Worm (Caenorhabditis elegans) whole organism, late embryonic: ENCODE results near the gene cTel55X.1.

Experiments
- C08G9.2 ChIP-seq: sonication (generic microtip); optimal IDR thresholded peaks from 2 replicates; lab custom pipeline; 2016; ENCODE audit warnings: mild to moderate bottlenecking, missing genetic modification characterization, moderate library complexity, missing compliant biosample characterization
- che-1 ChIP-seq: sonication (generic microtip); optimal IDR thresholded peaks from 2 replicates; lab custom pipeline; 2016; ENCODE audit warnings: mild to moderate bottlenecking, missing genetic modification characterization, missing compliant biosample characterization
- gmeb-2 ChIP-seq: sonication (generic microtip); optimal IDR thresholded peaks from 2 replicates; lab custom pipeline; 2016; ENCODE audit warnings: missing genetic modification characterization, inconsistent platforms, missing compliant biosample characterization
- hlh-15 ChIP-seq: sonication (generic microtip); optimal IDR thresholded peaks from 2 replicates; lab custom pipeline; 2016; ENCODE audit warnings: missing genetic modification characterization, missing compliant biosample characterization
- hlh-8 ChIP-seq: sonication (generic microtip); optimal IDR thresholded peaks from 2 replicates; lab custom pipeline; 2016; ENCODE audit warnings: missing genotype, missing genetic modification characterization, missing compliant biosample characterization
- nfya-1 ChIP-seq: sonication (generic microtip); optimal IDR thresholded peaks from 2 replicates; lab custom pipeline; 2017; ENCODE audit warnings: missing genetic modification characterization, mild to moderate bottlenecking, missing compliant biosample characterization, antibody characterized with exemption, moderate library complexity
- nhr-11 ChIP-seq: fragments of 150-350 bp; optimal IDR thresholded peaks from 2 replicates; lab custom pipeline; 2014; ENCODE audit warnings: missing biosample characterization, missing genetic modification characterization
- pros-1 ChIP-seq: fragments of 150-350 bp; optimal IDR thresholded peaks from 2 replicates; lab custom pipeline; 2014; ENCODE audit warnings: missing biosample characterization, missing genetic modification reagents, missing genetic modification characterization
- tbx-2 ChIP-seq: sonication (generic microtip); optimal IDR thresholded peaks from 2 replicates; lab custom pipeline; 2016; ENCODE audit warnings: missing genetic modification characterization, missing compliant biosample characterization
- unc-3 ChIP-seq, 2 experiments: fragments of 200-800 bp in 1 of 2; sonication (Bioruptor generic) in 1 of 2; sonication (generic microtip) in 1 of 2; conservative IDR thresholded peaks in 1 of 2; optimal IDR thresholded peaks in 1 of 2; 2 replicates each; pipeline versions ENCODE4 v1.3.6 to Lab custom; 2016 to 2022; ENCODE audit warnings: missing compliant biosample characterization in 2 of 2, missing genetic modification characterization in 2 of 2, missing genetic modification reagents in 1 of 2
- zip-5 ChIP-seq: sonication (generic microtip); optimal IDR thresholded peaks from 2 replicates; lab custom pipeline; 2016; ENCODE audit warnings: missing genetic modification characterization, missing compliant biosample characterization

- TF ChIP-seq C08G9.2 (tag; lab: Kevin White, UChicago) (no peak), nhr-11 (tag; lab: Kevin White, UChicago) (no peak), pros-1 (tag; lab: Kevin White, UChicago) (no peak), che-1 (tag; lab: Kevin White, UChicago) (no peak), nfya-1 (tag; lab: Kevin White, UChicago) (peak; percentile 23), unc-3 (GFP tag; conservative IDR thresholded peaks at IDR 0.05; lab: Robert Waterston, UW) (no peak), unc-3 (tag; optimal IDR thresholded peaks at IDR 0.05; lab: Kevin White, UChicago) (no peak), gmeb-2 (tag; lab: Kevin White, UChicago) (no peak), tbx-2 (tag; lab: Kevin White, UChicago) (no peak), hlh-8 (no peak), hlh-15 (tag; lab: Kevin White, UChicago) (no peak), zip-5 (tag; lab: Kevin White, UChicago) (no peak)
These were observed 47.5 kb upstream of the cTel55X.1 start for ce11 chrX:17667288-17667687.
